Fruit fly (Drosophila melanogaster): ENCODE data around the gene mew.
A peak's percentile ranks its signal among the peaks of the same experiment; 100 is the strongest.

Gene mew

DNA sequence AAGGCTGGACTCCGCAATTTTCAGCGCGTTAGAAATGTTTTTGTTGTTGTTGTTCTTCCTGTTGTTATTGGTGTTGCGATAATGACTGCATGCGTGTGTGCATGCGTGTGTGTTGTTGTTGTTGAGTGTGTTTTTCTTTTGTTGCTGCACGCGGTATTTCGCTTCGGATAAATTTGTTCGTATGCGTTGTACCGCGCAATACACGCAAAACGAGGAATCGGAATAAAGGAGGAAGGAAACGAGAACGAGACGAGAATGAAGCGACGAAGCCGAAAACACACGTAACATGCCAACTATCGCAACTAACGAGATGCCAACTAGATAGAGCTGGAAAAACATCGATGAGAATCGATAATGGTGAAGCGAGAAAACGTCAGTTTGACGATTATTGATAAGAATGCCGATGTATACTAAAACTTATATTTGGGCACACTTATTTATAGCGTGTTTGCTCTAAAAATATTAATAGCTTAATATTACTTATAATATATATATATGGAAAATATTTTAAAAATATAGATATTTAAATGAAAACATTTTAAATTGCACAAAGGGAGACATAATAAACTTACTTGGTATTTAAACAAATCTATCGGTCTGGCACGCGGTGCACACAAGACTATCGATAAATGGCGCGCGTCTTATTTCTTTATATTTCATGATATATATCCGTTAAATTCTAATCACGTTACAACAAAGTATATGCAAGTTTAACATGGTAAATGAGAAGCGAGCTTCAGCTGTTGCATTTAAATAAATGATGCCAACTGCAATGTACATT lies 46.7 kb downstream of the mew start, which contains the start of gene sno (continued):
- no peak for TF ChIP-seq sc (optimal IDR thresholded peaks at IDR 0.05)
- no peak for TF ChIP-seq sc (GFP tag; optimal IDR thresholded peaks at IDR 0.05)
- TF ChIP-seq vvl (GFP tag; IDR thresholded peaks at IDR 0.05), result no peak
- TF ChIP-seq Usf (GFP tag; optimal IDR thresholded peaks at IDR 0.05), result no peak
- TF ChIP-seq ssp (GFP tag; IDR thresholded peaks at IDR 0.05), result no peak
- TF ChIP-seq CG18599 (GFP tag; optimal IDR thresholded peaks at IDR 0.05), result no peak
- peak; percentile 26 for TF ChIP-seq CG9797 (GFP tag; optimal IDR thresholded peaks at IDR 0.05)
- TF ChIP-seq CG3163 (GFP tag; optimal IDR thresholded peaks at IDR 0.05), result no peak
- TF ChIP-seq Optix (GFP tag; IDR thresholded peaks at IDR 0.05), result no peak
- no peak for TF ChIP-seq Xbp1 (GFP tag; optimal IDR thresholded peaks at IDR 0.05)
- no peak for TF ChIP-seq gcm2 (GFP tag; optimal IDR thresholded peaks at IDR 0.05)
- no peak for TF ChIP-seq scrt (GFP tag; optimal IDR thresholded peaks at IDR 0.05)
- TF ChIP-seq CG33213 (GFP tag; optimal IDR thresholded peaks at IDR 0.05), result no peak
- no peak for TF ChIP-seq z (GFP tag; IDR thresholded peaks at IDR 0.05)
- no peak for TF ChIP-seq Mes4 (GFP tag; optimal IDR thresholded peaks at IDR 0.05)
- TF ChIP-seq CG3065 (GFP tag; optimal IDR thresholded peaks at IDR 0.05), result no peak
- TF ChIP-seq CG4404 (GFP tag; IDR thresholded peaks at IDR 0.05), result no peak
- TF ChIP-seq tx (GFP tag; optimal IDR thresholded peaks at IDR 0.05), result no peak
- TF ChIP-seq CG14860 (GFP tag; IDR thresholded peaks at IDR 0.05; ENCODE audit: partially characterized antibody), result peak; percentile 82
- TF ChIP-seq Hmx (GFP tag; optimal IDR thresholded peaks at IDR 0.05), result no peak
- no peak for TF ChIP-seq CG8089 (GFP tag; optimal IDR thresholded peaks at IDR 0.05)
- no peak for TF ChIP-seq fd102C (GFP tag; optimal IDR thresholded peaks at IDR 0.05)
- TF ChIP-seq Xrp1 (GFP tag; IDR thresholded peaks at IDR 0.05), result no peak
- TF ChIP-seq sr (GFP tag; IDR thresholded peaks at IDR 0.05), result no peak
- TF ChIP-seq CG8944 (GFP tag; optimal IDR thresholded peaks at IDR 0.05), result no peak
- TF ChIP-seq CG12104 (GFP tag; optimal IDR thresholded peaks at IDR 0.05), result no peak
- TF ChIP-seq CG9437 (GFP tag; optimal IDR thresholded peaks at IDR 0.05), result no peak
- TF ChIP-seq onecut (GFP tag; IDR thresholded peaks at IDR 0.05), result 0 out of 2 replicates have a peak, but pooled peaks have one; percentile 5
- TF ChIP-seq CG12155 (GFP tag; optimal IDR thresholded peaks at IDR 0.05), result peak; percentile 86
- no peak for TF ChIP-seq Meics (GFP tag; optimal IDR thresholded peaks at IDR 0.05)
- no peak for TF ChIP-seq CG10959 (GFP tag; IDR thresholded peaks at IDR 0.05)
- no peak for TF ChIP-seq NC2α (GFP tag; optimal IDR thresholded peaks at IDR 0.05)
- no peak for TF ChIP-seq CG3995 (GFP tag; optimal IDR thresholded peaks at IDR 0.05)
- TF ChIP-seq pzg (GFP tag; optimal IDR thresholded peaks at IDR 0.05), result peak; percentile 58
- TF ChIP-seq HLH3B (GFP tag; IDR thresholded peaks at IDR 0.05), result no peak
- TF ChIP-seq CG12236 (GFP tag; optimal IDR thresholded peaks at IDR 0.05), result no peak
- TF ChIP-seq Lim3 (GFP tag; IDR thresholded peaks at IDR 0.05), result no peak
- TF ChIP-seq lab (GFP tag; optimal IDR thresholded peaks at IDR 0.05), result peak; percentile 6
- no peak for TF ChIP-seq Tbp (GFP tag; optimal IDR thresholded peaks at IDR 0.05)
- TF ChIP-seq CG2129 (GFP tag; IDR thresholded peaks at IDR 0.05; ENCODE audit: partially characterized antibody), result peak; percentile 55
- no peak for TF ChIP-seq lbe (GFP tag; optimal IDR thresholded peaks at IDR 0.05)
- no peak for TF ChIP-seq Dek (tag; optimal IDR thresholded peaks at IDR 0.05)
- no peak for TF ChIP-seq oc (tag; optimal IDR thresholded peaks at IDR 0.05)
- TF ChIP-seq ERR (GFP tag; optimal IDR thresholded peaks at IDR 0.05), result no peak
- TF ChIP-seq MTF-1 (GFP tag; optimal IDR thresholded peaks at IDR 0.05; ENCODE audit: borderline replicate concordance), result no peak
- no peak for TF ChIP-seq CG7357 (GFP tag; IDR thresholded peaks at IDR 0.05)
- TF ChIP-seq CG12942 (GFP tag; optimal IDR thresholded peaks at IDR 0.05), result no peak
- TF ChIP-seq Neu2 (GFP tag; optimal IDR thresholded peaks at IDR 0.05; ENCODE audit: borderline replicate concordance), result no peak
- TF ChIP-seq salm (tag; optimal IDR thresholded peaks at IDR 0.05), result no peak
- TF ChIP-seq Dref (GFP tag; IDR thresholded peaks at IDR 0.05), result peak; percentile 81
- TF ChIP-seq NFAT (GFP tag; IDR thresholded peaks at IDR 0.05), result no peak; the same call in 1 of the 2 replicates
